Worm (Caenorhabditis elegans) whole organism, midembryonic: ENCODE results near the gene T19C4.5.

ENCODE experiments used
- T22C8.4 ChIP-seq: fragments of 200-800 bp; sonication (Bioruptor generic); IDR thresholded peaks from 2 replicates; pipeline ENCODE4 v1.3.6; 2022; ENCODE audit warnings: missing genetic modification characterization, missing compliant biosample characterization
- cog-1 ChIP-seq: sonication (generic microtip); optimal IDR thresholded peaks from 2 replicates; lab custom pipeline; 2016; ENCODE audit warnings: missing genetic modification characterization, missing compliant biosample characterization
- flt-1 ChIP-seq: fragments of 200-800 bp; sonication (Bioruptor generic); IDR thresholded peaks from 2 replicates; pipeline ENCODE4 v1.3.6; 2022; ENCODE audit warnings: missing genetic modification characterization, missing compliant biosample characterization
- klf-2 ChIP-seq: fragments of 200-800 bp; sonication (Bioruptor generic); conservative IDR thresholded peaks from 2 replicates; pipeline ENCODE4 v1.3.6; 2022; ENCODE audit warnings: missing genetic modification reagents, missing genetic modification characterization, missing compliant biosample characterization
- med-1 ChIP-seq: sonication (generic microtip); optimal IDR thresholded peaks from 2 replicates; lab custom pipeline; 2017; ENCODE audit warnings: missing genetic modification characterization, mild to moderate bottlenecking, missing compliant biosample characterization, antibody characterized with exemption, missing genetic modification reagents; ENCODE audit not compliant: insufficient read depth
- ref-1 ChIP-seq: fragments of 200-800 bp; sonication (Bioruptor generic); conservative IDR thresholded peaks from 2 replicates; pipeline ENCODE4 v1.3.6; 2022; ENCODE audit warnings: missing genetic modification reagents, missing genetic modification characterization, missing compliant biosample characterization
- tab-1 ChIP-seq: fragments of 200-800 bp; sonication (Bioruptor generic); IDR thresholded peaks from 2 replicates; pipeline ENCODE4 v1.3.6; 2022; ENCODE audit warnings: missing genetic modification characterization, missing compliant biosample characterization
- ztf-23 ChIP-seq: fragments of 200-800 bp; sonication (Bioruptor generic); IDR thresholded peaks from 2 replicates; pipeline ENCODE4 v1.3.6; 2022; ENCODE audit warnings: missing genetic modification reagents, missing genetic modification characterization, missing compliant biosample characterization

- no peak for TF ChIP-seq T22C8.4 (GFP tag; lab: Robert Waterston, UW)
- TF ChIP-seq cog-1 (tag; lab: Kevin White, UChicago): no peak
- no peak for TF ChIP-seq tab-1 (GFP tag; lab: Robert Waterston, UW)
- no peak for TF ChIP-seq ztf-23 (GFP tag; lab: Robert Waterston, UW)
- TF ChIP-seq med-1 (GFP tag; lab: Kevin White, UChicago): no peak
- TF ChIP-seq klf-2 (GFP tag; lab: Robert Waterston, UW): no peak
- TF ChIP-seq flt-1 (GFP tag; lab: Robert Waterston, UW): no peak
- no peak for TF ChIP-seq ref-1 (GFP tag; lab: Robert Waterston, UW)
These were observed 19.7 kb upstream of the T19C4.5 start, which contains the start of gene srg-39 for ce11 chrV:11152333-11152732.
